Fruit fly (Drosophila melanogaster) whole organism, prepupa: ENCODE measurements around the gene CG12945.
A peak's percentile ranks its signal among the peaks of the same experiment; 100 is the strongest.

Experiments
- CG10669 ChIP-seq: fragments of 200-800 bp; sonication (Bioruptor generic); optimal IDR thresholded peaks from 3 replicates; lab custom pipeline; 2018; ENCODE audit warnings: missing biosample characterization, mild to moderate bottlenecking, missing genetic modification characterization, moderate library complexity
- CG11762 ChIP-seq: fragments of 200-800 bp; sonication (Bioruptor generic); optimal IDR thresholded peaks from 3 replicates; lab custom pipeline; 2016; ENCODE audit warnings: missing biosample characterization, missing genetic modification characterization; ENCODE audit not compliant: insufficient read depth
- CG11902 ChIP-seq: fragments of 200-800 bp; sonication (Bioruptor generic); optimal IDR thresholded peaks from 3 replicates; lab custom pipeline; 2016; ENCODE audit warnings: missing biosample characterization, missing genetic modification characterization
- CG15336 ChIP-seq: fragments of 200-800 bp; sonication (Bioruptor generic); IDR thresholded peaks from 2 replicates; pipeline ENCODE4 v1.3.6; 2022; ENCODE audit warnings: missing biosample characterization, missing genetic modification characterization
- CG1621 ChIP-seq: fragments of 200-800 bp; sonication (Bioruptor generic); optimal IDR thresholded peaks from 3 replicates; lab custom pipeline; 2018; ENCODE audit warnings: missing biosample characterization, mild to moderate bottlenecking, missing genetic modification characterization
- CG16779 ChIP-seq: fragments of 200-800 bp; sonication (Bioruptor generic); optimal IDR thresholded peaks from 3 replicates; lab custom pipeline; 2017; ENCODE audit warnings: missing biosample characterization, mild to moderate bottlenecking, missing genetic modification characterization
- CG3032 ChIP-seq: fragments of 200-800 bp; optimal IDR thresholded peaks from 2 replicates; lab custom pipeline; 2019; ENCODE audit warnings: missing biosample characterization, mild to moderate bottlenecking, missing genetic modification characterization, moderate library complexity
- CG31627 ChIP-seq: fragments of 200-800 bp; sonication (Bioruptor generic); optimal IDR thresholded peaks from 3 replicates; lab custom pipeline; 2016; ENCODE audit warnings: missing biosample characterization, missing genetic modification characterization
- CG32006 ChIP-seq: fragments of 200-800 bp; sonication (Bioruptor generic); optimal IDR thresholded peaks from 3 replicates; lab custom pipeline; 2017; ENCODE audit warnings: missing biosample characterization, mild to moderate bottlenecking, missing genetic modification characterization
- CG34406 ChIP-seq: fragments of 200-800 bp; sonication (Bioruptor generic); optimal IDR thresholded peaks from 3 replicates; lab custom pipeline; 2016; ENCODE audit warnings: missing biosample characterization, missing genetic modification characterization
- CG4318 ChIP-seq: fragments of 200-800 bp; sonication (Bioruptor generic); optimal IDR thresholded peaks from 3 replicates; lab custom pipeline; 2017; ENCODE audit warnings: missing biosample characterization, mild to moderate bottlenecking, missing genetic modification characterization
- CG6163 ChIP-seq: fragments of 200-800 bp; sonication (Bioruptor generic); IDR thresholded peaks from 3 replicates; pipeline ENCODE4 v1.3.6; 2022; ENCODE audit warnings: missing biosample characterization, missing genetic modification characterization
- CG6276 ChIP-seq: fragments of 200-800 bp; sonication (Bioruptor generic); optimal IDR thresholded peaks from 2 replicates; lab custom pipeline; 2017; ENCODE audit warnings: missing biosample characterization, mild to moderate bottlenecking, missing genetic modification characterization
- CG6808 ChIP-seq: fragments of 200-800 bp; sonication (Bioruptor generic); optimal IDR thresholded peaks from 3 replicates; lab custom pipeline; 2017; ENCODE audit warnings: missing biosample characterization, missing genetic modification characterization, mild to moderate bottlenecking, moderate library complexity, missing genetic modification reagents
- CG6854 ChIP-seq: fragments of 200-800 bp; sonication (Bioruptor generic); optimal IDR thresholded peaks from 2 replicates; lab custom pipeline; 2017; ENCODE audit warnings: missing biosample characterization, mild to moderate bottlenecking, missing genetic modification characterization
- CG8319 ChIP-seq: fragments of 200-800 bp; sonication (Bioruptor generic); optimal IDR thresholded peaks from 3 replicates; lab custom pipeline; 2016; ENCODE audit warnings: missing biosample characterization, missing genetic modification characterization
- CG9139 ChIP-seq: fragments of 200-800 bp; sonication (Bioruptor generic); optimal IDR thresholded peaks from 3 replicates; lab custom pipeline; 2017; ENCODE audit warnings: missing biosample characterization, mild to moderate bottlenecking, missing genetic modification characterization
- Eip93F ChIP-seq: fragments of 200-800 bp; sonication (Bioruptor generic); optimal IDR thresholded peaks from 2 replicates; lab custom pipeline; 2016; ENCODE audit warnings: missing biosample characterization, mild to moderate bottlenecking, missing genetic modification characterization
- Ets21C ChIP-seq: fragments of 200-800 bp; sonication (Bioruptor generic); optimal IDR thresholded peaks from 3 replicates; lab custom pipeline; 2016; ENCODE audit warnings: missing biosample characterization, missing genetic modification characterization
- Ets96B ChIP-seq: fragments of 200-800 bp; optimal IDR thresholded peaks from 2 replicates; lab custom pipeline; 2019; ENCODE audit warnings: missing biosample characterization, mild to moderate bottlenecking, missing genetic modification characterization, moderate library complexity
- Hr38 ChIP-seq: sonication (Bioruptor generic); optimal IDR thresholded peaks from 2 replicates; lab custom pipeline; 2016; ENCODE audit warnings: missing biosample characterization, missing genetic modification characterization
- Hr39 ChIP-seq: fragments of 200-800 bp; sonication (Bioruptor generic); optimal IDR thresholded peaks from 2 replicates; lab custom pipeline; 2016; ENCODE audit warnings: missing biosample characterization, missing genetic modification characterization
- Hr4 ChIP-seq: fragments of 200-800 bp; sonication (Bioruptor generic); optimal IDR thresholded peaks from 3 replicates; lab custom pipeline; 2016; ENCODE audit warnings: missing biosample characterization, missing genetic modification characterization
- Lpt ChIP-seq: fragments of 200-800 bp; sonication (Bioruptor generic); optimal IDR thresholded peaks from 3 replicates; lab custom pipeline; 2016; ENCODE audit warnings: missing biosample characterization, missing genetic modification characterization
- Met ChIP-seq: fragments of 200-800 bp; sonication (Bioruptor generic); optimal IDR thresholded peaks from 3 replicates; lab custom pipeline; 2016; ENCODE audit warnings: missing biosample characterization, missing genetic modification characterization
- OdsH ChIP-seq: fragments of 200-800 bp; sonication (Bioruptor generic); optimal IDR thresholded peaks from 3 replicates; lab custom pipeline; 2016; ENCODE audit warnings: missing biosample characterization, missing genetic modification characterization
- Smox ChIP-seq: fragments of 200-800 bp; sonication (Bioruptor generic); optimal IDR thresholded peaks from 3 replicates; lab custom pipeline; 2016; ENCODE audit warnings: missing biosample characterization, missing genetic modification characterization
- Sox102F ChIP-seq: fragments of 200-800 bp; sonication (Bioruptor generic); optimal IDR thresholded peaks from 2 replicates; lab custom pipeline; 2016; ENCODE audit warnings: missing biosample characterization, mild to moderate bottlenecking, missing genetic modification characterization
- Sox14 ChIP-seq: fragments of 200-800 bp; sonication (Bioruptor generic); optimal IDR thresholded peaks from 3 replicates; lab custom pipeline; 2016; ENCODE audit warnings: missing biosample characterization, missing genetic modification characterization
- Sox15 ChIP-seq: fragments of 200-800 bp; sonication (Bioruptor generic); optimal IDR thresholded peaks from 3 replicates; lab custom pipeline; 2016; ENCODE audit warnings: missing biosample characterization, missing genetic modification characterization
- acj6 ChIP-seq: fragments of 200-800 bp; sonication (Bioruptor generic); optimal IDR thresholded peaks from 3 replicates; lab custom pipeline; 2016; ENCODE audit warnings: missing biosample characterization, missing genetic modification characterization
- cyc ChIP-seq: fragments of 200-800 bp; sonication (Bioruptor generic); optimal IDR thresholded peaks from 3 replicates; lab custom pipeline; 2016; ENCODE audit warnings: missing biosample characterization, missing genetic modification characterization
- dsx ChIP-seq: fragments of 200-800 bp; optimal IDR thresholded peaks from 3 replicates; lab custom pipeline; 2019; ENCODE audit warnings: missing biosample characterization, mild to moderate bottlenecking, missing genetic modification characterization, moderate library complexity; ENCODE audit not compliant: poor library complexity, severe bottlenecking
- eg ChIP-seq: fragments of 200-800 bp; sonication (Bioruptor generic); IDR thresholded peaks from 3 replicates; pipeline ENCODE4 v1.3.6; 2022; ENCODE audit warnings: missing biosample characterization, missing genetic modification characterization
- esn ChIP-seq: fragments of 200-800 bp; sonication (Bioruptor generic); optimal IDR thresholded peaks from 2 replicates; lab custom pipeline; 2016; ENCODE audit warnings: missing biosample characterization, mild to moderate bottlenecking, missing genetic modification characterization, moderate library complexity
- fd59A ChIP-seq: fragments of 200-800 bp; sonication (Bioruptor generic); optimal IDR thresholded peaks from 2 replicates; lab custom pipeline; 2017; ENCODE audit warnings: missing biosample characterization, mild to moderate bottlenecking, missing genetic modification characterization, missing genetic modification reagents
- fd85E ChIP-seq: fragments of 200-800 bp; sonication (Bioruptor generic); optimal IDR thresholded peaks from 3 replicates; lab custom pipeline; 2016; ENCODE audit warnings: missing biosample characterization, missing genetic modification characterization
- lz ChIP-seq: fragments of 200-800 bp; sonication (Bioruptor generic); optimal IDR thresholded peaks from 3 replicates; lab custom pipeline; 2016; ENCODE audit warnings: missing biosample characterization, missing genetic modification characterization
- net ChIP-seq: fragments of 200-800 bp; sonication (Bioruptor generic); optimal IDR thresholded peaks from 3 replicates; lab custom pipeline; 2016; ENCODE audit warnings: missing biosample characterization, missing genetic modification characterization
- pdm3 ChIP-seq: fragments of 200-800 bp; sonication (Bioruptor generic); optimal IDR thresholded peaks from 3 replicates; lab custom pipeline; 2016; ENCODE audit warnings: missing biosample characterization, missing genetic modification characterization
- salr ChIP-seq, 2 experiments: fragments of 200-800 bp; sonication (Bioruptor generic); optimal IDR thresholded peaks; 3 replicates each; lab custom pipeline; 2016 to 2018; ENCODE audit warnings: missing biosample characterization in 2 of 2, missing genetic modification characterization in 2 of 2, mild to moderate bottlenecking in 1 of 2
- spab ChIP-seq: fragments of 200-800 bp; sonication (Bioruptor generic); optimal IDR thresholded peaks from 2 replicates; lab custom pipeline; 2017; ENCODE audit warnings: missing biosample characterization, mild to moderate bottlenecking, missing genetic modification characterization, missing genetic modification reagents
- ss ChIP-seq, 2 experiments: fragments of 200-800 bp; sonication (Bioruptor generic); optimal IDR thresholded peaks; 2 replicates in 1 of 2; 3 replicates in 1 of 2; lab custom pipeline; 2017 to 2018; ENCODE audit warnings: mild to moderate bottlenecking in 2 of 2, missing biosample characterization in 2 of 2, missing genetic modification characterization in 2 of 2, moderate library complexity in 1 of 2
- topi ChIP-seq: fragments of 200-800 bp; sonication (Bioruptor generic); optimal IDR thresholded peaks from 3 replicates; lab custom pipeline; 2016; ENCODE audit warnings: missing biosample characterization, missing genetic modification characterization
- vri ChIP-seq: fragments of 200-800 bp; sonication (Bioruptor generic); optimal IDR thresholded peaks from 3 replicates; lab custom pipeline; 2016; ENCODE audit warnings: missing biosample characterization, mild to moderate bottlenecking, missing genetic modification characterization

Gene CG12945

DNA sequence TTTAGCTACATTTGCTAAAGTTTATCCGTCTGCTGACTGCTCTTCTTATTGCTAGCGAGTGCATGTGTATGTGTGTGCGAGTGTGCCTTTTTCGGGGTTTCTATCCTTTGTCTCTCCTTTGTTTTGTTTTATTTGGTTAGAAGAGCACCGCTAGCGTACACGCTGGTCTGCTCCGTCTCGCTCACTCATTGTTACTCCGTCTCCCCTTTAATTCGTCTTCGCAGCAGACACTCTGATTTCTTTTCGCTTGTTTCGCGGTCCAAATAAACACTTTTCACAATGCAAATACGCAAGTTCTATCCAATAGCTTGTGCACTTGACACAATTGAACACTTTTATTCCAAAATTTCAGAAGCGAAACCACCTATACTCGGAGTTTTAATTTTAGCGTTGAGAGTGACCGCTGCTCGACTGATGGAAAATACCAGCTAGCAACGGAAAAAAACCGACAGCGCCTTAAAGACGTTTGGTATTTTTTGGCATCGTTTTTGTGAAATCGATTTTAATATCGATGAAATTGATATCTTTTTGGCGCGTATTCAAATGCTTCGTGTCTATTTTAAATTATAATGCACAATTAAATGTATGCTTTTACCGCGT lies 18.0 kb upstream of the CG12945 start, which contains the start of gene FBXO11 (continued):
- no peak for TF ChIP-seq CG9139 (GFP tag; lab: Kevin White, UChicago)
- TF ChIP-seq CG11762 (GFP tag; lab: Kevin White, UChicago), result no peak
- no peak for TF ChIP-seq net (GFP tag; lab: Kevin White, UChicago)
- no peak for TF ChIP-seq CG10669
- peak; percentile 75 for TF ChIP-seq CG1621 (tag; lab: Kevin White, UChicago)
- TF ChIP-seq eg (GFP tag; lab: Robert Waterston, UW), result peak; percentile 80
- TF ChIP-seq Sox14 (GFP tag; lab: Kevin White, UChicago), result peak; percentile 98
- TF ChIP-seq CG3032, result no peak
- TF ChIP-seq spab, result no peak
- no peak for TF ChIP-seq cyc (GFP tag; lab: Kevin White, UChicago)
- TF ChIP-seq CG11902 (GFP tag; lab: Kevin White, UChicago), result no peak
- TF ChIP-seq lz (GFP tag; lab: Kevin White, UChicago), result peak; percentile 5
- no peak for TF ChIP-seq dsx (GFP tag; lab: Kevin White, UChicago)
- no peak for TF ChIP-seq fd59A
- no peak for TF ChIP-seq CG34406 (GFP tag; lab: Kevin White, UChicago)
- TF ChIP-seq topi (GFP tag; lab: Kevin White, UChicago), result peak; percentile 38

DNA sequence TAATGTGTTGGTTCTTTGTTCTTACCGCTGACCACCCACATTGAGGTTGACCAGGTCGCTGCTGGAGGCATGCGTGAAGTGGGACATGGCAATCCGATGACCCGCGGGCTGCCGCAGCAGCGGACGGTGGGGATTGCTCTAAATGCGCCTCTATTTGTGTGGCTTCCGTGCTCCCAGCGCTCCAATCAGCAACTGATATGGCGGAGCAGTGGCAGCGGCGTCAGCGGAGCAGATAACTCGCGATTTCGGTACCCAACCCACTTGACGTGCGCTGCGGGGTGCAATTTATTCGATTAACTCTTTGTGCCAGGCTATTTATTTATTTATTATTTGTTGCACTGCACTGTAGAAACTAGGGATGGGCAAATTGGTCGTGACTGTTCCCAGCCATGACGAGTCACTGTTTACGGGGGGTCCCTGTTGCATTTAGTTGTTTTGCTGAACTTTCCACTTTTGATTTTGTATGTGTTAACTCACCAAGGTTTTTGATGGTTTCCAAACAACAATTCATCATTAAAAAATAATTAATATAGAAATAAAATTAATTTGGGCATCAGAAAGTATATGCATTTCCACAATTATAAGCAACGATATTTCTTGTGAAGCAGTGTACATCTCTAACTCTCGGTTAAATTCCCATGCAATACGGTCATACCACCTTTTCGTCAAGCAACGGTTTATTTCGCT lies 9.8 kb upstream of the CG12945 start, which contains the start of the genes CG9467 and CG8526:
Gene CG9467 (minus strand): TSS at position 383 of the 687 bp plus-strand sequence.
Gene CG8526 (plus strand): TSS at position 637 of the 687 bp plus-strand sequence.
- TF ChIP-seq CG6854 (GFP tag; lab: Kevin White, UChicago) (peak; percentile 31), spab (no peak), vri (GFP tag; lab: Kevin White, UChicago) (no peak), CG32006 (GFP tag; lab: Kevin White, UChicago) (no peak), CG4318 (GFP tag; lab: Kevin White, UChicago) (no peak), cyc (GFP tag; lab: Kevin White, UChicago) (peak; percentile 61), Sox102F (GFP tag; lab: Kevin White, UChicago) (no peak), Hr4 (no peak), Eip93F (peak; percentile 48), CG1621 (tag; lab: Kevin White, UChicago) (no peak), CG11762 (GFP tag; lab: Kevin White, UChicago) (no peak), net (GFP tag; lab: Kevin White, UChicago) (no peak), Hr38 (no peak), eg (GFP tag; lab: Robert Waterston, UW) (peak; percentile 47; the same call in 1 of the 3 replicates), Smox (no peak), CG6276 (GFP tag; lab: Kevin White, UChicago) (no peak), dsx (GFP tag; lab: Kevin White, UChicago) (peak; percentile 65), esn (GFP tag; lab: Kevin White, UChicago) (peak; percentile 69), acj6 (peak; percentile 59), CG6808 (GFP tag; lab: Kevin White, UChicago) (no peak), Ets21C (GFP tag; lab: Kevin White, UChicago) (no peak), pdm3 (no peak), CG31627 (GFP tag; lab: Kevin White, UChicago) (peak; percentile 55), salr (GFP tag; optimal IDR thresholded peaks at IDR 0.05; lab: Kevin White, UChicago) (no peak), Ets96B (peak; percentile 50), fd59A (no peak), CG6163 (GFP tag; lab: Robert Waterston, UW) (0 out of 3 replicates have a peak, but pooled peaks have one; percentile 34), Met (no peak), CG9139 (GFP tag; lab: Kevin White, UChicago) (no peak), CG34406 (GFP tag; lab: Kevin White, UChicago) (peak; percentile 60), ss (GFP tag; optimal IDR thresholded peaks at IDR 0.05; lab: Kevin White, UChicago) (no peak), Hr39 (GFP tag; lab: Kevin White, UChicago) (peak; percentile 52), CG16779 (tag; lab: Kevin White, UChicago) (no peak), fd85E (GFP tag; lab: Kevin White, UChicago) (no peak), CG15336 (GFP tag; lab: Robert Waterston, UW) (0 out of 2 replicates have a peak, but pooled peaks have one; percentile 23), CG8319 (no peak), Sox15 (peak; percentile 58), lz (GFP tag; lab: Kevin White, UChicago) (peak; percentile 67), topi (GFP tag; lab: Kevin White, UChicago) (no peak), CG11902 (GFP tag; lab: Kevin White, UChicago) (peak; percentile 49), Lpt (GFP tag; lab: Kevin White, UChicago) (no peak), OdsH (GFP tag; lab: Kevin White, UChicago) (no peak)
